Fruit fly (Drosophila melanogaster): ENCODE results near the gene CG14929.

dm6 chr2L:11535845-11536244 is 16.2 kb downstream of the CG14929 start, which contains the start of gene CG43438:
- TF ChIP-seq pan (optimal IDR thresholded peaks at IDR 0.05): no peak
- TF ChIP-seq EcR (GFP tag; optimal IDR thresholded peaks at IDR 0.05): no peak
- no peak for TF ChIP-seq CG8478 (optimal IDR thresholded peaks at IDR 0.05)
